Worm (Caenorhabditis elegans) whole organism, L2 larva: ENCODE data around the gene str-264.

Experiments
- aly-2 ChIP-seq: fragments of 150-350 bp; optimal IDR thresholded peaks from 2 replicates; lab custom pipeline; 2014; ENCODE audit warnings: missing biosample characterization, missing genetic modification characterization
- ama-1 ChIP-seq: fragments of 150-350 bp; optimal IDR thresholded peaks from 2 replicates; lab custom pipeline; 2018; ENCODE audit warnings: inconsistent platforms
- lin-13 ChIP-seq: fragments of 150-350 bp; optimal IDR thresholded peaks from 2 replicates; lab custom pipeline; 2014; ENCODE audit warnings: missing biosample characterization, missing genetic modification reagents, missing genetic modification characterization
- nhr-6 ChIP-seq: fragments of 150-350 bp; optimal IDR thresholded peaks from 2 replicates; lab custom pipeline; 2014; ENCODE audit warnings: missing biosample characterization, missing genetic modification characterization
- snpc-4 ChIP-seq: fragments of 150-350 bp; optimal IDR thresholded peaks from 2 replicates; lab custom pipeline; 2014; ENCODE audit warnings: missing biosample characterization, missing genetic modification characterization
- unc-39 ChIP-seq: fragments of 150-350 bp; optimal IDR thresholded peaks from 2 replicates; lab custom pipeline; 2014; ENCODE audit warnings: missing biosample characterization, missing genetic modification characterization
- unc-62 ChIP-seq: fragments of 150-350 bp; optimal IDR thresholded peaks from 2 replicates; lab custom pipeline; 2014; ENCODE audit warnings: missing biosample characterization, missing genetic modification reagents, missing genetic modification characterization

DNA sequence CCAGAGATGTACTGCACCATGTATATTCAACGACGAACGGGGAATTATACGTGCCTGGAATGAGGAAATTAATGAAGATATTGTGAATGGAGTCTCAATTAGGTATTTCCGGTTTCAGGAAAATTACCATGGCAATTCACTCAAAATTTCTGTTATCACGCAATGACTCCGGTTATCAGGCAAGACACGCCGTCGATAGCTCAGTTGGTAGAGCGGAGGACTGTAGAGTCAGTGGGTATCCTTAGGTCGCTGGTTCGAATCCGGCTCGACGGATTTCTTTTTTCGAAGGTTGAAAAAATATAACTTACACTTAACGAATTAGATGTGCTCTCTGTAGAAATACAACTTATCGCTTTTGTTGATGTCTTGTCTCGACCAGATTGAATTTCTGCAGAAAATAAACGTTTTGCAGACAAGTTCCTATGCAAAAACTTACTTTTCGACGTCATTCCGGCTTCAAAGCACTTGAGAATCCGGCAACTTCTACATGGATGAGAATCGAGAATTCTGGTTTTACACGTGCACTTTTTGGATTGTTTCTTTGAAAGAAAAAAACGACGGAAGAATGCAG, 11.8 kb downstream of the str-264 start:
- TF ChIP-seq lin-13 (GFP tag; lab: Kevin White, UChicago), result no peak
- TF ChIP-seq unc-62 (GFP tag; lab: Kevin White, UChicago), result no peak
- TF ChIP-seq nhr-6 (tag; lab: Kevin White, UChicago), result no peak
- TF ChIP-seq aly-2 (tag; lab: Kevin White, UChicago), result no peak
- TF ChIP-seq ama-1 (lab: Kevin White, UChicago), result no peak
- no peak for TF ChIP-seq unc-39
- TF ChIP-seq snpc-4 (tag; lab: Kevin White, UChicago), result no peak
